Worm (Caenorhabditis elegans) whole organism, L1 larva: ENCODE measurements around the gene lcmt-1.

ENCODE experiments used
- C04F5.9 ChIP-seq: sonication (generic microtip); optimal IDR thresholded peaks from 2 replicates; lab custom pipeline; 2016; ENCODE audit warnings: missing genetic modification characterization, missing compliant biosample characterization
- aly-2 ChIP-seq: fragments of 150-350 bp; optimal IDR thresholded peaks from 2 replicates; lab custom pipeline; 2014; ENCODE audit warnings: missing biosample characterization, missing genetic modification characterization
- blmp-1 ChIP-seq: fragments of 150-350 bp; optimal IDR thresholded peaks from 2 replicates; lab custom pipeline; 2014; ENCODE audit warnings: missing biosample characterization, missing genetic modification characterization
- ces-1 ChIP-seq: fragments of 150-350 bp; optimal IDR thresholded peaks from 2 replicates; lab custom pipeline; 2014; ENCODE audit warnings: missing biosample characterization, missing genetic modification reagents, missing genetic modification characterization
- elt-2 ChIP-seq: sonication (generic microtip); optimal IDR thresholded peaks from 2 replicates; lab custom pipeline; 2016; ENCODE audit warnings: missing genetic modification characterization, mild to moderate bottlenecking, inconsistent platforms, missing compliant biosample characterization, missing genetic modification reagents
- fkh-10 ChIP-seq: sonication (generic microtip); optimal IDR thresholded peaks from 2 replicates; lab custom pipeline; 2017; ENCODE audit warnings: missing biosample characterization, missing genetic modification reagents, missing genetic modification characterization
- mdl-1 ChIP-seq, 2 experiments: fragments of 150-350 bp; optimal IDR thresholded peaks; 2 replicates each; lab custom pipeline; 2014 to 2017; ENCODE audit warnings: missing biosample characterization in 2 of 2, missing genetic modification characterization in 2 of 2, inconsistent platforms in 1 of 2
- nhr-76 ChIP-seq: sonication (generic microtip); optimal IDR thresholded peaks from 2 replicates; lab custom pipeline; 2017; ENCODE audit warnings: missing biosample characterization, missing genetic modification characterization
- nhr-77 ChIP-seq: fragments of 150-350 bp; optimal IDR thresholded peaks from 2 replicates; lab custom pipeline; 2014; ENCODE audit warnings: missing biosample characterization, missing genetic modification characterization
- nhr-85 ChIP-seq: sonication (generic microtip); peaks from one replicate; lab custom pipeline; 2016; ENCODE audit warnings: missing genetic modification characterization, inconsistent platforms, missing compliant biosample characterization
- tbx-2 ChIP-seq: sonication (generic microtip); optimal IDR thresholded peaks from 2 replicates; lab custom pipeline; 2016; ENCODE audit warnings: missing genetic modification characterization, missing compliant biosample characterization
- unc-130 ChIP-seq: fragments of 150-350 bp; optimal IDR thresholded peaks from 2 replicates; lab custom pipeline; 2017; ENCODE audit warnings: missing biosample characterization, missing genetic modification characterization, inconsistent platforms
- unc-62 ChIP-seq: fragments of 150-350 bp; optimal IDR thresholded peaks from 2 replicates; lab custom pipeline; 2014; ENCODE audit warnings: missing biosample characterization, missing genetic modification reagents, missing genetic modification characterization
- unc-86 ChIP-seq: sonication (generic microtip); optimal IDR thresholded peaks from 2 replicates; lab custom pipeline; 2016; ENCODE audit warnings: missing genetic modification characterization, missing compliant biosample characterization

- TF ChIP-seq fkh-10 (no peak), elt-2 (tag; lab: Kevin White, UChicago) (no peak), aly-2 (no peak), nhr-85 (no peak), C04F5.9 (tag; lab: Kevin White, UChicago) (no peak), nhr-76 (tag; lab: Kevin White, UChicago) (no peak), tbx-2 (tag; lab: Kevin White, UChicago) (no peak), ces-1 (GFP tag; lab: Kevin White, UChicago) (no peak), nhr-77 (no peak), unc-62 (no peak), blmp-1 (tag; lab: Kevin White, UChicago) (no peak), unc-130 (tag; lab: Kevin White, UChicago) (no peak), unc-86 (tag; lab: Kevin White, UChicago) (no peak), mdl-1 (tag; optimal IDR thresholded peaks at IDR 0.05; lab: Kevin White, UChicago) (no peak)
These were observed 24.4 kb downstream of the lcmt-1 start, which contains the start of gene ckb-2 for ce11 chrIII:4367649-4368048.
